Fruit fly (Drosophila melanogaster) whole organism: Measurements from ENCODE around the gene Tdh.

Experiments
- CG8478 ChIP-seq: fragments of >200 bp; optimal IDR thresholded peaks from 2 replicates; lab custom pipeline; 2018; ENCODE audit warnings: inconsistent platforms
- Dll ChIP-seq: fragments of >200 bp; optimal IDR thresholded peaks from 2 replicates; lab custom pipeline; 2017
- EcR ChIP-seq, 2 experiments: fragments of >200 bp; optimal IDR thresholded peaks; 2 replicates each; lab custom pipeline; 2017; ENCODE audit warnings: missing biosample characterization in 2 of 2, missing genetic modification characterization in 2 of 2, missing genetic modification reagents in 2 of 2
- pan ChIP-seq: fragments of >200 bp; optimal IDR thresholded peaks from 2 replicates; lab custom pipeline; 2017
- psq ChIP-seq: fragments of >200 bp; optimal IDR thresholded peaks from 2 replicates; lab custom pipeline; 2017
- usp ChIP-seq: fragments of >200 bp; optimal IDR thresholded peaks from 2 replicates; lab custom pipeline; 2017; ENCODE audit warnings: missing biosample characterization, missing genetic modification characterization, mixed read lengths

Tdh gene

DNA sequence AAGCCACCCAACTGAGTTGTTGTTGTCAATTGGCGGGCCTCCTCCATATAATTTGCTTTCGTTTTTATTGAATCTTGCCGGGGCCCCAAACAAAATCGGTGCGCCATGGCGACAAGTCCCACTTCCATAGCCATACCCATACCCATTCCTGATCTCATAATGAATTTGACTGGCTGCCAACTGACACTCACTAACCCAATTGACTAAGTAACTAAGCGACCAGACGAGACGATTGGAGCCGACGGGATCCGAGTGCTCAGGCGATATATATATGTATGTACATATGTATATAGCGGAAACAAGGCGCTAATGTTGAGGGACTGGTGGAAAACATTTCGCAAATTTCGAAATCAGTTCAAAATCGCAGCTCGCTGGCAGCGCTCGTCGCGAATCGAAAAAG lies at the start of gene Tdh:
Gene Tdh, plus strand, starts transcription at position 346 of the 400 bp plus-strand sequence.
- no peak for TF ChIP-seq psq
- TF ChIP-seq EcR (GFP tag; optimal IDR thresholded peaks at IDR 0.05; lab: Kevin White, UChicago), result no peak
- no peak for TF ChIP-seq Dll (lab: Kevin White, UChicago)
- no peak for TF ChIP-seq pan
- no peak for TF ChIP-seq usp (GFP tag; lab: Kevin White, UChicago)
- no peak for TF ChIP-seq CG8478 (lab: Kevin White, UChicago)

DNA sequence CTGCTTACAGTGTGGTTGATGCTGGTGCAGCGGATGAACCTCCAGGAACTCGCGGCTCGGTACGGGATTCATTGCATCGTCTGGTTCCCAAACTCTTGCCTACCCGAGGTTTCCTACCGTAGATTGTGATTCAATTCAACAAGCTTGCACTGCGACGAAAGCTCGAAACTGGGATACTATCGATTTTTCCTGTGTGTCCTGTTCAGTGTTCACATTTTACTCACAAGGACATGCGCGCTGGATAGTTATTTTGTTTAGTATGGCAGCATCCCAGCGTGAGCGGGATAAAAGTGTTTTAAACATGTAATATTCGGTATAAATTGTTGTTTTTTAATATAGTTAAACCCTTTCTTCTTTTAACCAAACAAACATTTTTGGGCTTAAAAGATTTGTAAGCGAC lies 40.9 kb upstream of the Tdh start, which contains the start of gene CG5282:
Gene CG5282, minus strand, starts transcription at position 184 of the 400 bp plus-strand sequence.
- TF ChIP-seq Dll (lab: Kevin White, UChicago) (no peak), psq (no peak), pan (no peak), CG8478 (lab: Kevin White, UChicago) (no peak)

DNA sequence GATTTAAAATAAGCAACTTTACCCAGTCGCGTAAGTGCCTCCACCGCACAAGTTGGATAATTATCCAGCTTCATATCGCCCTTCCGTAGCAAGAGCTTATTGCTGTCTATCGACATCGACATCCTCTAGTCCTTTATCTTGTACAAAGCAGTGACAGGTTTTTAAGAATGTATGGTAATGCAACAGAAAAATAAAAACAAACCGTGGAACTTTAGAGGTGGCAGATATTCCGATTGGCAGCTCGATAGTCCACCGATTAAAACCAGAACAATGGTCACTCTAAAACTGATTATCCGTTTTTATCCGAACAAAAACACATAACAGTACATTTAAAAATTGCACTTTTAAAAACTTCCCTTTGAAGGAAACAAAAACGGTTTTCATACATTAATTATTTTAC lies 39.3 kb upstream of the Tdh start, which contains the start of gene CG5274:
Gene CG5274, minus strand, starts transcription at position 218 of the 400 bp plus-strand sequence.
- TF ChIP-seq usp (GFP tag; lab: Kevin White, UChicago) (no peak), pan (no peak), CG8478 (lab: Kevin White, UChicago) (no peak), psq (no peak)

DNA sequence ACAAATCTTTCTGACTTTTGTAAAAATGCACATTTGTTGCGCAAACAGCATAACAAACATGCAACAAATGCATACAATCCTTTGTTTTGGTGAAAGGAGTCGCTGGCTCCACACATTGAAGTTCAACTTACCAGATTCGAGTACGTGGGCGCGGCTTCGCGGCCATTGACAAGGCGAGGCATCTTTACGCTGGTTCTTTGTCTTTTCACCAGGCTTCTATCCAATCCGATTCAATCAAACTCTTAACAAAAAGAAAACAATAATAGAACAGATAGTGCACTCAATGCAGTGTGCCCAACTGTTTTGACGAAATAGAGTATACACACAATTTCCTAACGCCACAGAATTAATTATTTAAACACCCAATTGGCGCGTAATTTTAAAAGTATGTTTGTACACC lies 36.6 kb upstream of the Tdh start, which contains the start of gene CG5262:
Gene CG5262, minus strand, starts transcription at position 294 of the 400 bp plus-strand sequence.
- TF ChIP-seq EcR (GFP tag; optimal IDR thresholded peaks at IDR 0.05; lab: Kevin White, UChicago), result no peak
- no peak for TF ChIP-seq psq
- no peak for TF ChIP-seq CG8478 (lab: Kevin White, UChicago)
- TF ChIP-seq usp (GFP tag; lab: Kevin White, UChicago), result no peak
- TF ChIP-seq pan, result no peak
- no peak for TF ChIP-seq Dll (lab: Kevin White, UChicago)

DNA sequence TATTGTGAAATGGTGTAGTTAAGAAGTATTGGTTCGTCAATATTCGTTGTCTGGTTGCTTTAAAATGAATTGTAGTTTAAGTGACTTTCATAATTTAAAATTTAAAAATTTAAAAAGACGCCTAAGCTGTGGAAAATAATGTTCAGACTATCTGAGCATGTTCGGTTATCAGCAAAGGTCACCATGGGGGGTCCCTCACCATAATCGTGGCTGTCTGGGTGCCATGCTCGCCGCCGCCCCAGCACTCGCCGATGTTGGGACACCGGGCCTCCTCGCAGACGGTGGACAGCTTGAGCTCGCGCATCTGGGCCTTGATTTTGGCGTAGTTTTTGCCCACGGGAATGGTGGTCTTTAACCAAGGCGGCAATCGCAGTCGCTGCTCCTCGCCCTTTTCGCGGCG lies 35.1 kb upstream of the Tdh start:
- TF ChIP-seq psq, result no peak
- TF ChIP-seq pan, result no peak
- no peak for TF ChIP-seq CG8478 (lab: Kevin White, UChicago)
- TF ChIP-seq EcR (GFP tag; optimal IDR thresholded peaks at IDR 0.05; lab: Kevin White, UChicago), result no peak
- TF ChIP-seq usp (GFP tag; lab: Kevin White, UChicago), result no peak
- TF ChIP-seq Dll (lab: Kevin White, UChicago), result no peak

DNA sequence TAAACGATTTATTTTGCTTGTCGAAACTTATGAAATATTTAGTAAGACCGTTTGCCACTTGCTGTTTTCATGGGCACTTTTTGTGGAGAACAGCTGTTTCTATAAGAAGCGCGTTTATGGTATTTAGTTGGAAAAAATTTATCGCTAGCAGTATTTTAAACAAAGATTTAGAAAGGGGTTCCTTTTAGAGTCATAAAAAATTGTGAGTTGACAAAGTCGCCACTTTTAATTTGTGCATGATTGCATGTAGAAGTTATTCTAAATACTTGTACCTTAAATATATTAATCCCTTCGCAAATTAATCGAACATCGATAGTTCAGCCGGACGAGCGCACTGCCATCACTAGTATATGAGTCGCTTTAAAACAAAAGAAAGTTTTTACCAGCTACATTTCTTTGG lies 34.4 kb upstream of the Tdh start, which contains the start of the genes Las and Psn:
Gene Las, minus strand, starts transcription at position 65 of the 400 bp plus-strand sequence.
Gene Psn, plus strand, starts transcription at position 172 of the 400 bp plus-strand sequence.
- TF ChIP-seq EcR (GFP tag; optimal IDR thresholded peaks at IDR 0.05; lab: Kevin White, UChicago), result no peak
- TF ChIP-seq psq, result no peak
- no peak for TF ChIP-seq CG8478 (lab: Kevin White, UChicago)
- TF ChIP-seq pan, result no peak
- TF ChIP-seq Dll (lab: Kevin White, UChicago), result no peak
- TF ChIP-seq usp (GFP tag; lab: Kevin White, UChicago), result no peak

DNA sequence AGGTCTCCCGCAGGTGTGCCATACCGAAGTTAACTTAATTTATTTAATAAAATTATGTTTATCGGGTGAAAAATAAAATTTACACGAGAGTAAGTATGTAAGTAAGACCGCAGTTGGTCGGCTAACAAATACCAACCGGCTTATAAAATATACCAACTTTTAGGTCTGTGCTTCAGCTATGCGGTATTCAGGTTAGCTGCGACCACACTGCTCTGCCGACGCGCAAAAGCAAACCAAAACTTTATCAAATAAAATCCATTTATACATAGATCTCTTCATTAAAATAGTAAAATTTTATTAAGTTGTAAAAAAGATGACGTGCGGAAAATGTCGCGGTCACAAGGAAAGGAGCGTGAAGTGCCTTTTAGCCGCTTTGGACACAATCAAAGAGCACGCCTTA lies 30.7 kb upstream of the Tdh start, which contains the start of the genes mRpL15 and CtIP:
Gene mRpL15, minus strand, starts transcription at position 141 of the 400 bp plus-strand sequence.
Gene CtIP, plus strand, starts transcription at position 182 of the 400 bp plus-strand sequence.
- TF ChIP-seq pan (no peak), usp (GFP tag; lab: Kevin White, UChicago) (no peak), Dll (lab: Kevin White, UChicago) (no peak), psq (no peak), CG8478 (lab: Kevin White, UChicago) (no peak), EcR (GFP tag; optimal IDR thresholded peaks at IDR 0.05; lab: Kevin White, UChicago) (no peak)

DNA sequence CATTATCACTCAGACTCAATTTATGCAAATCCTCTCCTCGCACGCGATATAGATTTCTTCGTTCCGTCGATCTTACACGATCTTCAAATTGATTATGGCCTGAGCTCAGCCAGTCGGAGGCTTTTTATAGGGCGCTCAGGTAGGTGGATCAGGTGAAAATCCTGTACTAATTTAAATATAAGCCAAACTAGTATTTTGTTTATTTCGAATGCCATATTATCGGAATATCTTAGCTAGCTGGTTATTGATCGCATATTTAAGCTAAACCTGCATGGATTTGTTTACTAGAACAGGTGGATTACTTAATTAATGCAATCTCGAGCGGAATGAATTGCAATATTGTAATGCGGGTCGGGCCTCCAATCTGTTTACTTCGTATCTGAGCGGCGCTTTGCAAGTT lies 27.0 kb upstream of the Tdh start, which contains the start of gene Hpd:
Gene Hpd, minus strand, starts transcription at position 101 of the 400 bp plus-strand sequence.
- TF ChIP-seq Dll (lab: Kevin White, UChicago) (no peak), EcR (GFP tag; optimal IDR thresholded peaks at IDR 0.05; lab: Kevin White, UChicago) (no peak)

DNA sequence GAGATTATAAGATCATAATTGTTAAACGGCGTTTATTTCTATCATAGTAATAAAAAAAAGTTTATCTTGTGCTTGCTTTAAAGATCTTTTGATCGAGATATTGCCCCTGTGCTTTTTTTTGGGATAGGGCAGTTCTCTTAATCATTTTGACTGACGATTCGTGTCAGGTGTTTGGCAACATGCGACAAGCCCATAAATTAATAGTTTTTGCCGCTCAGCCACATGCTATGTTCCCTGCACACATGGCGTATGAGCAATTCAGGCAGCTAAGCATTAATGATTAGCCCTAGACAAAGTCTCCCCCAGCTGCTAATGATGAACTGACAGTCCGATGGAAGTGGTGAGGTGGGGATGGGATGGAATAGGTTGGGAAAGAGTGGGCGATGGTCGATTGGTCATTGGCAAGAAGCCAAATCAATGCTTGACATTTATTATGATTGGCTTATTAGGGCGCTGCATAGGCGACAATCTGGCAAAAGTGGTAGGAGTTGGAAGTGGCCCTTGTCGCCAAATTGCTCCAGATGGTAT lies 25.8 kb upstream of the Tdh start:
- TF ChIP-seq Dll (lab: Kevin White, UChicago) (no peak), usp (GFP tag; lab: Kevin White, UChicago) (no peak), EcR (GFP tag; optimal IDR thresholded peaks at IDR 0.05; lab: Kevin White, UChicago) (no peak), psq (no peak), CG8478 (lab: Kevin White, UChicago) (no peak), pan (no peak)

DNA sequence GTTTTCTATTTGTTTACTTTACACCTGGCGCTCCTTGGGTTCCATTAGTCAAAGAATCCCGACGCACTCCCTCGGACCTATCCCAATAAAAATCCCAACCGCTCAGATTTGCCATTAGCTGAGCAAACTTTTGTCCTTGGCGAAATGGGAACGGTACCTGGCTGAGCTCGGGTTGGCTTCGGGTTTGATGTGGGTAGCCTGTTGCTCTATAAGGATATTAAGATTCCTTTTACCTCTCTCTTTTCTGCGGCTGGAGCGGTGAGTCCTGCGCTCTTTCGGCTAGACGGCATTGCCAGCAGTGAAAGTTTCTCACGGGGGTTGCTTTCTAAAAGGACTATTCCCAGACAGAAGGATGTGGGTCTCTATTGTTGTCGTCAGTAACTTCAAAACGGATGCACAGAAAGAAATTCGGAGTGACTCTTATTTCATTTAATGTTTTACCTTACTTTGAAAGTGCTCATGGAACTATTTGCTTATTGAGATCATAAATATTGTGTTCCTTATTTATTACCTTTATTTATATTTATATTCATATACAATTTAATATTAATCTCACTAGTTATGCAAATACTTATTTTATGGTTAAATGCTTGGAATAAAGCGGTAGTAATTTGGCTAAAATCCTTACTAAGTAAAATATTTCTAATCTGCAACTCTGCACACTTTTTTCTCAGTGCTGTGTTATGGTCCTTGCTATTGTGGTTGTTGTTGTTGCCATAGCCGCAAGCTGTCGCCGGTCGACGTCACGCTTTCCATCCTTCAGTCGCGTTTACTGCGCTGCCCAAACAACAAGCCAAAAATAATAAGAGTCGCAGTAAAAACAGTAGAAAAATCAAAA lies 24.9 kb upstream of the Tdh start, which contains the start of gene CG5910:
Gene CG5910, plus strand, starts transcription at position 788 of the 838 bp plus-strand sequence.
- no peak for TF ChIP-seq psq
- no peak for TF ChIP-seq EcR (GFP tag; optimal IDR thresholded peaks at IDR 0.05; lab: Kevin White, UChicago)
- no peak for TF ChIP-seq CG8478 (lab: Kevin White, UChicago)
- no peak for TF ChIP-seq pan
- no peak for TF ChIP-seq usp (GFP tag; lab: Kevin White, UChicago)
- TF ChIP-seq Dll (lab: Kevin White, UChicago), result no peak

DNA sequence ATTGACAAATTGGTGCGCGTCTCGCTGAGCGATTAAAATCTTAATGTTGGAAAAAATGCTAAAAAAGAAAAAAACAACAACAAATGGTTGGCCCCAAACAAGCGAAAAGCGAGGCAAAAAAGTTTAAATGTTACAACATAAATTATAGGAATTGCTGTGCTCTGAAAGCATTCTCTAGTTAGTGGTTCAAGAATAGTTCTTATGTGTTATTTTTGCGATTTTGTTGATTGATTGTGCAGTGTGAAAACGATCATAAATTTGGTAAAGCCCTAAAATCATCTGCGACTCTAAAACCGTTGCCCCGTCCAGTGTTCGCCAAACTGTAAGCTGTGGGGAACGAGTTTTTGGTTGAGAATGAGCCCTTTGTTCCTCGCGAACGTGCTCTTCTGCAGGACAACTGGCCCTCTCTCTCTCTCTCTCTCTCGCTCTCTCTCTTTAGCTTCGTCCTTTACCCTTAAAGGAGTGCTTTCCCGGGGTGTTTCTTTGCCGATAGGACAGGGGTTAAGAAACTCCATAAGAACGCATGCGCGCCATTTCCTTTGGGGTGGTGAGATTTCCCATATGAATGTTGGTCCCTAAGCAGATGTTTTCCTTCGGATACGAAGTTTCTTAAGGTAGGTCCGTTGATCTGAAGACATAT lies 23.9 kb upstream of the Tdh start:
- no peak for TF ChIP-seq pan
- TF ChIP-seq psq, result no peak
- no peak for TF ChIP-seq Dll (lab: Kevin White, UChicago)
- TF ChIP-seq usp (GFP tag; lab: Kevin White, UChicago), result no peak
- no peak for TF ChIP-seq EcR (GFP tag; optimal IDR thresholded peaks at IDR 0.05; lab: Kevin White, UChicago)
- no peak for TF ChIP-seq CG8478 (lab: Kevin White, UChicago)
